Fruit fly (Drosophila melanogaster) whole organism, embryonic: ENCODE measurements around the gene Cby.

Experiments used
- Atf6 ChIP-seq: fragments of 200-800 bp; sonication (Bioruptor generic); IDR thresholded peaks from 2 replicates; pipeline ENCODE4 v1.3.6; 2022; ENCODE audit warnings: missing biosample characterization, missing genetic modification characterization
- Bdp1 ChIP-seq: fragments of 200-800 bp; sonication (Bioruptor generic); optimal IDR thresholded peaks from 3 replicates; lab custom pipeline; 2016; ENCODE audit warnings: missing biosample characterization, missing genetic modification characterization
- CG10321 ChIP-seq: fragments of 200-800 bp; sonication (Bioruptor generic); IDR thresholded peaks from 2 replicates; pipeline ENCODE4 v1.3.6; 2022; ENCODE audit warnings: missing biosample characterization, missing genetic modification characterization
- CG13894 ChIP-seq: fragments of 200-800 bp; sonication (Bioruptor generic); optimal IDR thresholded peaks from 3 replicates; lab custom pipeline; 2018; ENCODE audit warnings: missing biosample characterization, mild to moderate bottlenecking, missing genetic modification characterization, moderate library complexity
- CG14441 ChIP-seq: fragments of 200-800 bp; sonication (Bioruptor generic); IDR thresholded peaks from 2 replicates; pipeline ENCODE4 v1.3.6; 2022; ENCODE audit warnings: missing biosample characterization, missing genetic modification characterization
- CG17385 ChIP-seq: fragments of 200-800 bp; sonication (Bioruptor generic); optimal IDR thresholded peaks from 3 replicates; lab custom pipeline; 2018; ENCODE audit warnings: missing biosample characterization, mild to moderate bottlenecking, missing genetic modification characterization
- CG1792 ChIP-seq: fragments of 200-800 bp; sonication (Bioruptor generic); optimal IDR thresholded peaks from 2 replicates; lab custom pipeline; 2016; ENCODE audit warnings: missing biosample characterization, missing genetic modification characterization
- CG1832 ChIP-seq: fragments of 200-800 bp; sonication (Bioruptor generic); optimal IDR thresholded peaks from 2 replicates; lab custom pipeline; 2017; ENCODE audit warnings: missing biosample characterization, mild to moderate bottlenecking, missing genetic modification characterization, inconsistent platforms
- CG18619 ChIP-seq: fragments of 200-800 bp; sonication (Bioruptor generic); optimal IDR thresholded peaks from 3 replicates; lab custom pipeline; 2017; ENCODE audit warnings: missing biosample characterization, mild to moderate bottlenecking, missing genetic modification characterization
- CG2678 ChIP-seq: fragments of 200-800 bp; sonication (Bioruptor generic); optimal IDR thresholded peaks from 3 replicates; lab custom pipeline; 2019; ENCODE audit warnings: missing biosample characterization, mild to moderate bottlenecking, missing genetic modification characterization, moderate library complexity
- CG31224 ChIP-seq: fragments of 200-800 bp; sonication (Bioruptor generic); IDR thresholded peaks from 2 replicates; pipeline ENCODE4 v1.3.6; 2022; ENCODE audit warnings: missing biosample characterization, missing genetic modification characterization
- CG32772 ChIP-seq: fragments of 200-800 bp; sonication (Bioruptor generic); IDR thresholded peaks from 2 replicates; pipeline ENCODE4 v1.3.6; 2022; ENCODE audit warnings: missing biosample characterization, missing genetic modification characterization
- CG3847 ChIP-seq: fragments of 200-800 bp; sonication (Bioruptor generic); IDR thresholded peaks from 2 replicates; pipeline ENCODE4 v1.3.6; 2022; ENCODE audit warnings: missing biosample characterization, missing genetic modification characterization
- CG42726 ChIP-seq: fragments of 200-800 bp; sonication (Bioruptor generic); IDR thresholded peaks from 2 replicates; pipeline ENCODE4 v1.3.6; 2022; ENCODE audit warnings: missing biosample characterization, missing genetic modification characterization; ENCODE audit not compliant: partially characterized antibody
- CG4820 ChIP-seq: fragments of 200-800 bp; sonication (Bioruptor generic); optimal IDR thresholded peaks from 3 replicates; lab custom pipeline; 2016; ENCODE audit warnings: missing biosample characterization, missing genetic modification characterization
- CG6683 ChIP-seq: fragments of 200-800 bp; sonication (Bioruptor generic); optimal IDR thresholded peaks from 2 replicates; lab custom pipeline; 2017; ENCODE audit warnings: missing biosample characterization, mild to moderate bottlenecking, missing genetic modification characterization, missing genetic modification reagents
- CG8281 ChIP-seq: fragments of 200-800 bp; sonication (Bioruptor generic); optimal IDR thresholded peaks from 2 replicates; lab custom pipeline; 2018; ENCODE audit warnings: missing biosample characterization, mild to moderate bottlenecking, missing genetic modification characterization, moderate library complexity
- CG9215 ChIP-seq: fragments of 200-800 bp; sonication (Bioruptor generic); IDR thresholded peaks from 2 replicates; pipeline ENCODE4 v1.3.6; 2022; ENCODE audit warnings: missing biosample characterization, missing genetic modification characterization
- CG9797 ChIP-seq: fragments of 200-800 bp; sonication (Bioruptor generic); optimal IDR thresholded peaks from 3 replicates; lab custom pipeline; 2018; ENCODE audit warnings: missing biosample characterization, mild to moderate bottlenecking, missing genetic modification characterization
- Dip3 ChIP-seq: fragments of 200-800 bp; sonication (Bioruptor generic); optimal IDR thresholded peaks from 3 replicates; lab custom pipeline; 2016; ENCODE audit warnings: missing biosample characterization, missing genetic modification characterization
- GATAe ChIP-seq: fragments of 200-800 bp; sonication (Bioruptor generic); conservative IDR thresholded peaks from 2 replicates; pipeline ENCODE4 v1.3.6; 2022; ENCODE audit warnings: missing biosample characterization, missing genetic modification characterization
- Hmx ChIP-seq: fragments of 200-800 bp; sonication (Bioruptor generic); optimal IDR thresholded peaks from 2 replicates; lab custom pipeline; 2016; ENCODE audit warnings: missing biosample characterization, missing genetic modification characterization
- Hr78 ChIP-seq, 2 experiments: fragments of 200-800 bp in 1 of 2; fragments of >200 bp in 1 of 2; sonication (Bioruptor generic) in 1 of 2; optimal IDR thresholded peaks; 2 replicates each; lab custom pipeline; 2017 to 2019; ENCODE audit warnings: missing biosample characterization in 2 of 2, missing genetic modification characterization in 2 of 2, mild to moderate bottlenecking in 1 of 2, moderate library complexity in 1 of 2
- NFAT ChIP-seq: fragments of 200-800 bp; sonication (Bioruptor generic); IDR thresholded peaks from 2 replicates; pipeline ENCODE4 v1.3.6; 2022; ENCODE audit warnings: missing biosample characterization, missing genetic modification characterization
- Nf-YA ChIP-seq: fragments of 200-800 bp; sonication (Bioruptor generic); IDR thresholded peaks from 2 replicates; pipeline ENCODE4 v1.3.6; 2022; ENCODE audit warnings: missing biosample characterization, missing genetic modification characterization
- Opbp ChIP-seq: fragments of 200-800 bp; sonication (Bioruptor generic); IDR thresholded peaks from 3 replicates; pipeline ENCODE4 v1.3.6; 2022; ENCODE audit warnings: missing biosample characterization, missing genetic modification characterization; ENCODE audit not compliant: partially characterized antibody
- Vsx1 ChIP-seq: fragments of 200-800 bp; sonication (Bioruptor generic); optimal IDR thresholded peaks from 2 replicates; lab custom pipeline; 2017; ENCODE audit warnings: missing biosample characterization, mild to moderate bottlenecking, missing genetic modification characterization, missing genetic modification reagents
- amos ChIP-seq: fragments of 200-800 bp; sonication (Bioruptor generic); IDR thresholded peaks from 2 replicates; pipeline ENCODE4 v1.3.6; 2022; ENCODE audit warnings: missing biosample characterization, missing genetic modification characterization; ENCODE audit not compliant: partially characterized antibody
- br ChIP-seq: fragments of >200 bp; optimal IDR thresholded peaks from 2 replicates; lab custom pipeline; 2017
- ci ChIP-seq: fragments of 200-800 bp; sonication (Bioruptor generic); IDR thresholded peaks from 3 replicates; pipeline ENCODE4 v1.3.6; 2022; ENCODE audit warnings: missing biosample characterization, missing genetic modification characterization
- crol ChIP-seq: fragments of 200-800 bp; sonication (Bioruptor generic); IDR thresholded peaks from 2 replicates; pipeline ENCODE4 v1.3.6; 2022; ENCODE audit warnings: missing biosample characterization, missing genetic modification characterization
- dpn ChIP-seq, 2 experiments: fragments of 200-800 bp; sonication (Bioruptor generic); optimal IDR thresholded peaks; 3 replicates each; lab custom pipeline; 2016; ENCODE audit warnings: missing biosample characterization in 2 of 2, missing genetic modification characterization in 2 of 2
- fu2 ChIP-seq: fragments of 200-800 bp; sonication (Bioruptor generic); optimal IDR thresholded peaks from 2 replicates; lab custom pipeline; 2016; ENCODE audit warnings: missing biosample characterization, missing genetic modification characterization
- jigr1 ChIP-seq: fragments of 200-800 bp; sonication (Bioruptor generic); IDR thresholded peaks from 3 replicates; pipeline ENCODE4 v1.3.6; 2022; ENCODE audit warnings: missing biosample characterization, missing genetic modification characterization
- lov ChIP-seq, 2 experiments: fragments of 200-800 bp in 1 of 2; fragments of >200 bp in 1 of 2; sonication (Bioruptor generic) in 1 of 2; IDR thresholded peaks in 1 of 2; optimal IDR thresholded peaks in 1 of 2; 2 replicates in 1 of 2; 3 replicates in 1 of 2; pipeline versions ENCODE4 v1.3.6 to Lab custom; 2017 to 2022; ENCODE audit warnings: missing biosample characterization in 1 of 2, missing genetic modification characterization in 1 of 2
- maf-S ChIP-seq: fragments of 200-800 bp; sonication (Bioruptor generic); optimal IDR thresholded peaks from 2 replicates; lab custom pipeline; 2016; ENCODE audit warnings: missing biosample characterization, missing genetic modification characterization
- mld ChIP-seq: fragments of 200-800 bp; sonication (Bioruptor generic); IDR thresholded peaks from 3 replicates; pipeline ENCODE4 v1.3.6; 2022; ENCODE audit warnings: missing biosample characterization, missing genetic modification characterization; ENCODE audit not compliant: partially characterized antibody
- nerfin-2 ChIP-seq: fragments of 200-800 bp; sonication (Bioruptor generic); IDR thresholded peaks from 2 replicates; pipeline ENCODE4 v1.3.6; 2022; ENCODE audit warnings: missing biosample characterization, missing genetic modification characterization; ENCODE audit not compliant: partially characterized antibody
- oc ChIP-seq: fragments of 200-800 bp; sonication (Bioruptor generic); optimal IDR thresholded peaks from 2 replicates; lab custom pipeline; 2018; ENCODE audit warnings: missing biosample characterization, mild to moderate bottlenecking, missing genetic modification characterization, moderate library complexity
- org-1 ChIP-seq: fragments of 200-800 bp; sonication (Bioruptor generic); optimal IDR thresholded peaks from 2 replicates; lab custom pipeline; 2017; ENCODE audit warnings: missing biosample characterization, missing genetic modification characterization
- salm ChIP-seq: fragments of 200-800 bp; sonication (Bioruptor generic); optimal IDR thresholded peaks from 2 replicates; lab custom pipeline; 2018; ENCODE audit warnings: missing biosample characterization, mild to moderate bottlenecking, missing genetic modification characterization
- sim ChIP-seq: fragments of 200-800 bp; sonication (Bioruptor generic); IDR thresholded peaks from 2 replicates; pipeline ENCODE4 v1.3.6; 2022; ENCODE audit warnings: missing biosample characterization, missing genetic modification characterization
- sisA ChIP-seq: fragments of 200-800 bp; sonication (Bioruptor generic); IDR thresholded peaks from 2 replicates; pipeline ENCODE4 v1.3.6; 2022; ENCODE audit warnings: missing biosample characterization, missing genetic modification characterization
- slou ChIP-seq: fragments of 200-800 bp; sonication (Bioruptor generic); optimal IDR thresholded peaks from 3 replicates; lab custom pipeline; 2016; ENCODE audit warnings: missing biosample characterization, missing genetic modification characterization
- sob ChIP-seq: fragments of 200-800 bp; sonication (Bioruptor generic); IDR thresholded peaks from 2 replicates; pipeline ENCODE4 v1.3.6; 2022; ENCODE audit warnings: missing biosample characterization, missing genetic modification characterization
- stc ChIP-seq: fragments of 200-800 bp; sonication (Bioruptor generic); IDR thresholded peaks from 2 replicates; pipeline ENCODE4 v1.3.6; 2022; ENCODE audit warnings: missing biosample characterization, missing genetic modification characterization
- sug ChIP-seq: fragments of 200-800 bp; optimal IDR thresholded peaks from 2 replicates; lab custom pipeline; 2019; ENCODE audit warnings: missing biosample characterization, mild to moderate bottlenecking, missing genetic modification characterization, moderate library complexity
- twi ChIP-seq: fragments of 200-800 bp; optimal IDR thresholded peaks from 2 replicates; lab custom pipeline; 2019; ENCODE audit warnings: missing biosample characterization, mild to moderate bottlenecking, missing genetic modification characterization, moderate library complexity
- z ChIP-seq: fragments of 200-800 bp; sonication (Bioruptor generic); IDR thresholded peaks from 3 replicates; pipeline ENCODE4 v1.3.6; 2022; ENCODE audit warnings: missing biosample characterization, missing genetic modification characterization
- zfh1 ChIP-seq: fragments of 200-800 bp; sonication (Bioruptor generic); IDR thresholded peaks from 3 replicates; pipeline ENCODE4 v1.3.6; 2022; ENCODE audit warnings: missing biosample characterization, missing genetic modification characterization

The Cby gene

dm6 chr3R:21855469-21855826 is 12.4 kb upstream of the Cby start (continued):
- TF ChIP-seq CG18619 (GFP tag; lab: Kevin White, UChicago) (no peak), CG6683 (GFP tag; lab: Kevin White, UChicago) (no peak), CG1792 (GFP tag; lab: Kevin White, UChicago) (no peak), CG10321 (GFP tag; lab: Robert Waterston, UW) (0 out of 2 replicates have a peak, but pooled peaks have one; percentile 24), zfh1 (GFP tag; lab: Robert Waterston, UW) (no peak), maf-S (GFP tag; lab: Kevin White, UChicago) (no peak), CG2678 (tag; lab: Kevin White, UChicago) (no peak), CG13894 (tag; lab: Kevin White, UChicago) (no peak), Nf-YA (GFP tag; lab: Robert Waterston, UW) (0 out of 2 replicates have a peak, but pooled peaks have one; percentile 33), Bdp1 (GFP tag; lab: Kevin White, UChicago) (peak; percentile 12), NFAT (no peak), sob (peak; percentile 35; the same call in 1 of the 2 replicates), amos (GFP tag; lab: Robert Waterston, UW) (no peak), sim (GFP tag; lab: Robert Waterston, UW) (peak; percentile 20; the same call in 1 of the 2 replicates), z (GFP tag; lab: Robert Waterston, UW) (no peak), org-1 (no peak), salm (tag; lab: Kevin White, UChicago) (no peak), stc (GFP tag; lab: Robert Waterston, UW) (no peak), ci (GFP tag; lab: Robert Waterston, UW) (peak; percentile 62; the same call in 1 of the 3 replicates), dpn (GFP tag; optimal IDR thresholded peaks at IDR 0.05; lab: Kevin White, UChicago) (no peak), CG31224 (no peak), oc (tag; lab: Kevin White, UChicago) (no peak), nerfin-2 (GFP tag; lab: Robert Waterston, UW) (no peak), CG4820 (GFP tag; lab: Kevin White, UChicago) (no peak), jigr1 (GFP tag; lab: Robert Waterston, UW) (no peak), CG17385 (GFP tag; lab: Kevin White, UChicago) (no peak), lov (optimal IDR thresholded peaks at IDR 0.05; lab: Kevin White, UChicago) (no peak), lov (GFP tag; IDR thresholded peaks at IDR 0.05; lab: Robert Waterston, UW) (no peak), br (no peak), GATAe (no peak), CG3847 (GFP tag; lab: Robert Waterston, UW) (0 out of 2 replicates have a peak, but pooled peaks have one; percentile 4), CG9215 (GFP tag; lab: Robert Waterston, UW) (no peak), Opbp (GFP tag; lab: Robert Waterston, UW) (peak; percentile 33; the same call in 1 of the 3 replicates), Atf6 (GFP tag; lab: Robert Waterston, UW) (no peak), Hmx (GFP tag; lab: Kevin White, UChicago) (no peak), mld (GFP tag; lab: Robert Waterston, UW) (0 out of 3 replicates have a peak, but pooled peaks have one; percentile 29), Dip3 (no peak), twi (no peak)

- TF ChIP-seq CG9797 (GFP tag; lab: Kevin White, UChicago) (peak; percentile 86), sug (tag; lab: Kevin White, UChicago) (peak; percentile 36), CG32772 (no peak), CG14441 (no peak), jigr1 (GFP tag; lab: Robert Waterston, UW) (no peak), CG8281 (tag; lab: Kevin White, UChicago) (no peak), Vsx1 (GFP tag; lab: Kevin White, UChicago) (no peak), CG42726 (GFP tag; lab: Robert Waterston, UW) (peak; percentile 91), CG2678 (tag; lab: Kevin White, UChicago) (no peak), Hr78 (GFP tag; optimal IDR thresholded peaks at IDR 0.05; lab: Kevin White, UChicago) (no peak), sisA (no peak), CG1832 (GFP tag; lab: Kevin White, UChicago) (no peak), crol (peak; percentile 18; the same call in 1 of the 2 replicates), fu2 (GFP tag; lab: Kevin White, UChicago) (no peak), slou (GFP tag; lab: Kevin White, UChicago) (no peak)
Measured at dm6 chr3R:21856098-21856872, 11.5 kb upstream of the Cby start, which contains the start of gene glec. glec (minus strand) TSS chr3R:21856266.
